Fruit fly (Drosophila melanogaster): ENCODE measurements around the gene Tsp39D.

Gene Tsp39D

dm6 chr2L:21360916-21361315 lies 16.5 kb downstream of the Tsp39D start, which contains the start of gene dtr:
TSS of gene dtr (plus strand) at chr2L:21361216.
- TF ChIP-seq CG4404 (GFP tag; IDR thresholded peaks at IDR 0.05) (no peak), CG2199 (GFP tag; IDR thresholded peaks at IDR 0.05) (no peak), BtbVII (GFP tag; optimal IDR thresholded peaks at IDR 0.05) (no peak), ERR (GFP tag; optimal IDR thresholded peaks at IDR 0.05) (no peak), repo (GFP tag; optimal IDR thresholded peaks at IDR 0.05) (no peak), Dek (tag; optimal IDR thresholded peaks at IDR 0.05) (no peak), HLHmδ (GFP tag; optimal IDR thresholded peaks at IDR 0.05) (no peak), dmrt11E (tag; optimal IDR thresholded peaks at IDR 0.05) (no peak), dysf (GFP tag; IDR thresholded peaks at IDR 0.05) (no peak), CG8478 (optimal IDR thresholded peaks at IDR 0.05) (no peak), CG17186 (GFP tag; optimal IDR thresholded peaks at IDR 0.05) (no peak), tna (GFP tag; IDR thresholded peaks at IDR 0.05; ENCODE audit: partially characterized antibody) (no peak), so (GFP tag; IDR thresholded peaks at IDR 0.05) (no peak), Lpt (GFP tag; optimal IDR thresholded peaks at IDR 0.05) (no peak), CG18764 (GFP tag; optimal IDR thresholded peaks at IDR 0.05) (no peak), CG3065 (GFP tag; optimal IDR thresholded peaks at IDR 0.05) (no peak)

dm6 chr2L:21367296-21367695 lies 22.9 kb downstream of the Tsp39D start:
- TF ChIP-seq Hmx (GFP tag; optimal IDR thresholded peaks at IDR 0.05) = no peak
- no peak for TF ChIP-seq seq (GFP tag; IDR thresholded peaks at IDR 0.05)
- no peak for TF ChIP-seq NK7.1 (GFP tag; optimal IDR thresholded peaks at IDR 0.05)
- TF ChIP-seq HLH3B (GFP tag; IDR thresholded peaks at IDR 0.05) = no peak
- no peak for TF ChIP-seq az2 (GFP tag; optimal IDR thresholded peaks at IDR 0.05)
- TF ChIP-seq Fer1 (GFP tag; optimal IDR thresholded peaks at IDR 0.05) = no peak
- TF ChIP-seq CG3838 (GFP tag; optimal IDR thresholded peaks at IDR 0.05) = no peak
- no peak for TF ChIP-seq CG13775 (GFP tag; optimal IDR thresholded peaks at IDR 0.05)
- TF ChIP-seq H2.0 (GFP tag; IDR thresholded peaks at IDR 0.05) = no peak
- no peak for TF ChIP-seq Dbx (GFP tag; IDR thresholded peaks at IDR 0.05)
- peak; percentile 70 for TF ChIP-seq CG34376 (GFP tag; optimal IDR thresholded peaks at IDR 0.05)
- TF ChIP-seq Hand (GFP tag; optimal IDR thresholded peaks at IDR 0.05) = no peak
- TF ChIP-seq CG17186 (GFP tag; optimal IDR thresholded peaks at IDR 0.05) = no peak
- peak; percentile 0 for TF ChIP-seq HmgZ (tag; optimal IDR thresholded peaks at IDR 0.05)
- peak; percentile 93 for TF ChIP-seq exex (tag; optimal IDR thresholded peaks at IDR 0.05)
- TF ChIP-seq CG31441 (GFP tag; IDR thresholded peaks at IDR 0.05) = no peak
- TF ChIP-seq tx (GFP tag; optimal IDR thresholded peaks at IDR 0.05) = no peak
- no peak for TF ChIP-seq CG8765 (GFP tag; IDR thresholded peaks at IDR 0.05)
- TF ChIP-seq Nf-YA (GFP tag; IDR thresholded peaks at IDR 0.05) = no peak
- no peak for TF ChIP-seq lmd (GFP tag; IDR thresholded peaks at IDR 0.05)
- peak; percentile 97 for TF ChIP-seq gem (tag; optimal IDR thresholded peaks at IDR 0.05)
- TF ChIP-seq ssp (GFP tag; IDR thresholded peaks at IDR 0.05) = no peak
- TF ChIP-seq Vsx1 (GFP tag; optimal IDR thresholded peaks at IDR 0.05) = peak; percentile 27
- no peak for TF ChIP-seq CG1024 (GFP tag; IDR thresholded peaks at IDR 0.05)
- peak; percentile 20 for TF ChIP-seq grn (GFP tag; optimal IDR thresholded peaks at IDR 0.05)
- TF ChIP-seq sqz (GFP tag; optimal IDR thresholded peaks at IDR 0.05) = peak; percentile 31
- no peak for TF ChIP-seq CG7357 (GFP tag; IDR thresholded peaks at IDR 0.05)
- TF ChIP-seq pros (GFP tag; optimal IDR thresholded peaks at IDR 0.05) = peak; percentile 0
- TF ChIP-seq Med (GFP tag) = no peak
- TF ChIP-seq twi (tag; optimal IDR thresholded peaks at IDR 0.05) = no peak
- TF ChIP-seq chinmo (GFP tag; IDR thresholded peaks at IDR 0.05; ENCODE audit: partially characterized antibody) = 0 out of 4 replicates have a peak, but pooled peaks have one; percentile 58
- TF ChIP-seq sc (optimal IDR thresholded peaks at IDR 0.05) = no peak
- TF ChIP-seq sc (GFP tag; optimal IDR thresholded peaks at IDR 0.05) = no peak
- TF ChIP-seq CG8359 (GFP tag; optimal IDR thresholded peaks at IDR 0.05; ENCODE audit: borderline replicate concordance) = no peak
- TF ChIP-seq tgo (GFP tag; IDR thresholded peaks at IDR 0.05) = no peak
- no peak for TF ChIP-seq CG4282 (GFP tag; optimal IDR thresholded peaks at IDR 0.05)
- no peak for TF ChIP-seq CG12391 (tag; optimal IDR thresholded peaks at IDR 0.05)
- TF ChIP-seq croc (GFP tag; conservative IDR thresholded peaks at IDR 0.05) = no peak
- no peak for TF ChIP-seq CG4404 (GFP tag; IDR thresholded peaks at IDR 0.05)

All from whole organism, embryonic.